Worm (Caenorhabditis elegans) whole organism, midembryonic: ENCODE measurements around the gene ZK512.11.

Source experiments
- T22C8.4 ChIP-seq: fragments of 200-800 bp; sonication (Bioruptor generic); IDR thresholded peaks from 2 replicates; pipeline ENCODE4 v1.3.6; 2022; ENCODE audit warnings: missing genetic modification characterization, missing compliant biosample characterization
- cog-1 ChIP-seq: sonication (generic microtip); optimal IDR thresholded peaks from 2 replicates; lab custom pipeline; 2016; ENCODE audit warnings: missing genetic modification characterization, missing compliant biosample characterization
- flt-1 ChIP-seq: fragments of 200-800 bp; sonication (Bioruptor generic); IDR thresholded peaks from 2 replicates; pipeline ENCODE4 v1.3.6; 2022; ENCODE audit warnings: missing genetic modification characterization, missing compliant biosample characterization
- klf-2 ChIP-seq: fragments of 200-800 bp; sonication (Bioruptor generic); conservative IDR thresholded peaks from 2 replicates; pipeline ENCODE4 v1.3.6; 2022; ENCODE audit warnings: missing genetic modification reagents, missing genetic modification characterization, missing compliant biosample characterization
- med-1 ChIP-seq: sonication (generic microtip); optimal IDR thresholded peaks from 2 replicates; lab custom pipeline; 2017; ENCODE audit warnings: missing genetic modification characterization, mild to moderate bottlenecking, missing compliant biosample characterization, antibody characterized with exemption, missing genetic modification reagents; ENCODE audit not compliant: insufficient read depth
- ref-1 ChIP-seq: fragments of 200-800 bp; sonication (Bioruptor generic); conservative IDR thresholded peaks from 2 replicates; pipeline ENCODE4 v1.3.6; 2022; ENCODE audit warnings: missing genetic modification reagents, missing genetic modification characterization, missing compliant biosample characterization
- tab-1 ChIP-seq: fragments of 200-800 bp; sonication (Bioruptor generic); IDR thresholded peaks from 2 replicates; pipeline ENCODE4 v1.3.6; 2022; ENCODE audit warnings: missing genetic modification characterization, missing compliant biosample characterization
- ztf-29 ChIP-seq: fragments of 200-800 bp; sonication (Bioruptor generic); IDR thresholded peaks from 2 replicates; pipeline ENCODE4 v1.3.6; 2022; ENCODE audit warnings: missing genetic modification reagents, missing genetic modification characterization, missing compliant biosample characterization

DNA sequence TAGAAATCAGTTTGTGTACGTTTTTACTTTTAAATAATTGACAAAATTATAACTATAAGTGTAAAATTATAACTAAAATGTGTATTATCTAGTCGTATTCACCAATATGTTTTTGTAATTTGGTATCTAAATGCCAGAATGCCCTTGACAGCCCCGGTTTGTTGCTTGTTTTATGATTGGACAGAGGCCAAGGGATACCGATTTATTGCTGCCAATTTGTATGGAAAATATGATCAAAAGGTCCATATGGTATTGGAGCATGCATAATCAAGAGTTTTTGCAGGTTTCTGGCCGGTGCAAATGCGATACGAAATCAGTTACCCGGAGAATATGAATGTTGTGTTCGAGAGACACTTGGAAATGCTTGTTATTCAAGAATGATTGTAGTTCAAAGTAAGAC, 28.3 kb upstream of the ZK512.11 start:
- TF ChIP-seq cog-1 (no peak), T22C8.4 (GFP tag; lab: Robert Waterston, UW) (no peak), tab-1 (GFP tag; lab: Robert Waterston, UW) (no peak), ztf-29 (no peak), med-1 (no peak), klf-2 (GFP tag; lab: Robert Waterston, UW) (no peak), ref-1 (GFP tag; lab: Robert Waterston, UW) (no peak), flt-1 (GFP tag; lab: Robert Waterston, UW) (no peak)
